Fruit fly (Drosophila melanogaster): ENCODE data around the gene CG7083.

CG7083 gene

DNA sequence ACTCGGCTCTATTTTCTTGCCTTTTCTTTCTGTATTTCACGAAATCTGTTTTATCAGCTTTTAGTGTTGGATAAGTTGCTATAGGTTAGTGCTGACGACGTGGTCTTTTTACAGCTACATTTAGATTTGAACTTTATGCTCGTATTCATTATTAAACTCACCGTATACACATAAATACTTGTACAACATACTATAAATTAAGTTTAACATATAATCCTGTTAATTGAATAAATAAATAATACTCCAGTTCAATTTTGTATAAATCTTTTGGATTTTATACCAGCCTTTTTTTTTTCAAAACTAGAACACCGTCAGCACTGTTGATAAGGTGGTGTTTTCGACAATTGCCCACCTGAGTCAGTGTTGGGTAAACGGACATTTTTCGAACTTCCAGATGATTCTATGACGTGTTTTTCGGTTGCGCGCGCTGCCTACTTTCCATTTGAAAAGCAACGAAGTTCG is 31.7 kb upstream of the CG7083 start, which contains the start of gene BI-1 (continued):
- no peak for TF ChIP-seq run (tag; optimal IDR thresholded peaks at IDR 0.05)
- peak; percentile 35 for TF ChIP-seq fd3F (GFP tag; optimal IDR thresholded peaks at IDR 0.05)
- peak; percentile 29 for TF ChIP-seq maf-S (GFP tag; optimal IDR thresholded peaks at IDR 0.05)
- no peak for TF ChIP-seq Sox102F (GFP tag; optimal IDR thresholded peaks at IDR 0.05)
- TF ChIP-seq Fer1 (GFP tag; optimal IDR thresholded peaks at IDR 0.05): peak; percentile 78
- TF ChIP-seq otp (GFP tag; IDR thresholded peaks at IDR 0.05): no peak
- no peak for TF ChIP-seq HmgD (GFP tag; optimal IDR thresholded peaks at IDR 0.05)
- no peak for TF ChIP-seq pho (GFP tag; optimal IDR thresholded peaks at IDR 0.05)
- peak; percentile 64 for TF ChIP-seq CG18262 (tag; optimal IDR thresholded peaks at IDR 0.05)
- no peak for TF ChIP-seq gce (GFP tag; IDR thresholded peaks at IDR 0.05)
- TF ChIP-seq CG30403 (GFP tag; optimal IDR thresholded peaks at IDR 0.05): peak; percentile 88
- no peak for TF ChIP-seq CG6654 (GFP tag; optimal IDR thresholded peaks at IDR 0.05)
- TF ChIP-seq CG30431 (GFP tag; optimal IDR thresholded peaks at IDR 0.05): no peak
- TF ChIP-seq slou (GFP tag; optimal IDR thresholded peaks at IDR 0.05): peak; percentile 51
- no peak for TF ChIP-seq gsb-n (tag; optimal IDR thresholded peaks at IDR 0.05)
- no peak for TF ChIP-seq Hr78 (GFP tag; optimal IDR thresholded peaks at IDR 0.05)
- peak; percentile 56 for TF ChIP-seq unpg (GFP tag; optimal IDR thresholded peaks at IDR 0.05)
- TF ChIP-seq vfl (GFP tag; optimal IDR thresholded peaks at IDR 0.05): peak; percentile 33
- no peak for TF ChIP-seq da (GFP tag; optimal IDR thresholded peaks at IDR 0.05)
- TF ChIP-seq CG12744 (GFP tag; optimal IDR thresholded peaks at IDR 0.05): no peak
- no peak for TF ChIP-seq eyg (GFP tag; optimal IDR thresholded peaks at IDR 0.05)
- TF ChIP-seq ewg (GFP tag; optimal IDR thresholded peaks at IDR 0.05): peak; percentile 65
- peak; percentile 75 for TF ChIP-seq CG12104 (GFP tag; optimal IDR thresholded peaks at IDR 0.05)
- TF ChIP-seq Mrtf (GFP tag; IDR thresholded peaks at IDR 0.05): no peak
- TF ChIP-seq CG7271 (tag; optimal IDR thresholded peaks at IDR 0.05): no peak
- no peak for TF ChIP-seq peb (GFP tag; IDR thresholded peaks at IDR 0.05)
- peak; percentile 63 for TF ChIP-seq CG9727 (GFP tag; optimal IDR thresholded peaks at IDR 0.05)
- no peak for TF ChIP-seq sima (GFP tag; optimal IDR thresholded peaks at IDR 0.05)
- peak; percentile 56 for TF ChIP-seq Oli (tag; optimal IDR thresholded peaks at IDR 0.05)
- TF ChIP-seq CG18764 (GFP tag; optimal IDR thresholded peaks at IDR 0.05): peak; percentile 58
- TF ChIP-seq CG6791 (GFP tag; IDR thresholded peaks at IDR 0.05; ENCODE audit: partially characterized antibody): no peak
- no peak for TF ChIP-seq CG14965 (GFP tag; optimal IDR thresholded peaks at IDR 0.05; ENCODE audit: borderline replicate concordance)
- TF ChIP-seq Mad (GFP tag; optimal IDR thresholded peaks at IDR 0.05): peak; percentile 27
- TF ChIP-seq CG17568 (GFP tag; optimal IDR thresholded peaks at IDR 0.05): peak; percentile 4
- TF ChIP-seq HLHmδ (GFP tag; optimal IDR thresholded peaks at IDR 0.05): no peak
- TF ChIP-seq dimm (GFP tag; IDR thresholded peaks at IDR 0.05): no peak
- no peak for TF ChIP-seq CG15601 (tag; optimal IDR thresholded peaks at IDR 0.05)
- no peak for TF ChIP-seq sna (GFP tag; IDR thresholded peaks at IDR 0.05; ENCODE audit: partially characterized antibody)
- TF ChIP-seq Drgx (GFP tag; IDR thresholded peaks at IDR 0.05): no peak
- TF ChIP-seq Ssrp (tag; optimal IDR thresholded peaks at IDR 0.05): peak; percentile 39
- TF ChIP-seq Eip74EF (GFP tag; optimal IDR thresholded peaks at IDR 0.05): no peak
- peak; percentile 33 for TF ChIP-seq mirr (GFP tag; optimal IDR thresholded peaks at IDR 0.05)
- TF ChIP-seq CG17361 (GFP tag; IDR thresholded peaks at IDR 0.05): peak; percentile 88
- peak; percentile 60 for TF ChIP-seq CG6683 (GFP tag; optimal IDR thresholded peaks at IDR 0.05)
- TF ChIP-seq Dbx (GFP tag; IDR thresholded peaks at IDR 0.05): peak; percentile 74; the same call in 2 of the 3 replicates
- TF ChIP-seq ind (GFP tag; optimal IDR thresholded peaks at IDR 0.05): peak; percentile 65
- TF ChIP-seq CG16779 (GFP tag; IDR thresholded peaks at IDR 0.05): no peak
- peak; percentile 74 for TF ChIP-seq CG7839 (tag; optimal IDR thresholded peaks at IDR 0.05)
- TF ChIP-seq Doc3 (GFP tag; IDR thresholded peaks at IDR 0.05; ENCODE audit: partially characterized antibody): no peak
- TF ChIP-seq Bdp1 (GFP tag; optimal IDR thresholded peaks at IDR 0.05): peak; percentile 32

Data from whole organism, embryonic.